Worm (Caenorhabditis elegans) whole organism, L1 larva: ENCODE data around the gene fbxa-37.

Experiments used
- C04F5.9 ChIP-seq: sonication (generic microtip); optimal IDR thresholded peaks from 2 replicates; lab custom pipeline; 2016; ENCODE audit warnings: missing genetic modification characterization, missing compliant biosample characterization
- C16A3.4 ChIP-seq: fragments of 150-350 bp; optimal IDR thresholded peaks from 2 replicates; lab custom pipeline; 2014; ENCODE audit warnings: missing biosample characterization, missing genetic modification characterization
- F16B12.6 ChIP-seq: fragments of 150-350 bp; optimal IDR thresholded peaks from 2 replicates; lab custom pipeline; 2014; ENCODE audit warnings: missing biosample characterization, missing genetic modification characterization
- aha-1 ChIP-seq: fragments of 150-350 bp; optimal IDR thresholded peaks from 2 replicates; lab custom pipeline; 2014; ENCODE audit warnings: missing biosample characterization, missing genetic modification characterization
- alr-1 ChIP-seq: fragments of 200-800 bp; sonication (Bioruptor generic); optimal IDR thresholded peaks from 2 replicates; lab custom pipeline; 2018; ENCODE audit warnings: borderline replicate concordance, mild to moderate bottlenecking, missing genetic modification characterization, missing compliant biosample characterization
- aly-2 ChIP-seq: fragments of 150-350 bp; optimal IDR thresholded peaks from 2 replicates; lab custom pipeline; 2014; ENCODE audit warnings: missing biosample characterization, missing genetic modification characterization
- ama-1 ChIP-seq: fragments of 150-350 bp; optimal IDR thresholded peaks from 2 replicates; lab custom pipeline; 2014
- blmp-1 ChIP-seq: fragments of 150-350 bp; optimal IDR thresholded peaks from 2 replicates; lab custom pipeline; 2014; ENCODE audit warnings: missing biosample characterization, missing genetic modification characterization
- ceh-8 ChIP-seq: fragments of 200-800 bp; sonication (Bioruptor generic); optimal IDR thresholded peaks from 2 replicates; lab custom pipeline; 2018; ENCODE audit warnings: mild to moderate bottlenecking, missing genetic modification characterization, moderate library complexity, missing compliant biosample characterization
- ceh-82 ChIP-seq, 3 experiments: fragments of 150-350 bp in 1 of 3; sonication (generic microtip) in 2 of 3; optimal IDR thresholded peaks; 2 replicates each; lab custom pipeline; 2014 to 2017; ENCODE audit warnings: missing biosample characterization in 3 of 3, missing genetic modification characterization in 3 of 3
- ceh-88 ChIP-seq: fragments of 200-800 bp; sonication (Bioruptor generic); IDR thresholded peaks from 2 replicates; pipeline ENCODE4 v1.3.6; 2022; ENCODE audit warnings: missing genetic modification characterization, missing compliant biosample characterization
- efl-1 ChIP-seq, 4 experiments: fragments of 150-350 bp; optimal IDR thresholded peaks in 3 of 4; peaks in 1 of 4; 1 replicate in 1 of 4; 2 replicates in 3 of 4; lab custom pipeline; 2014; ENCODE audit warnings: missing biosample characterization in 2 of 4, missing genetic modification characterization in 2 of 4, missing genetic modification reagents in 2 of 4
- efl-3 ChIP-seq: fragments of 200-800 bp; sonication (Bioruptor generic); optimal IDR thresholded peaks from 2 replicates; lab custom pipeline; 2018; ENCODE audit warnings: mild to moderate bottlenecking, missing genetic modification characterization, missing compliant biosample characterization
- egl-13 ChIP-seq: sonication (generic microtip); optimal IDR thresholded peaks from 2 replicates; lab custom pipeline; 2016; ENCODE audit warnings: missing genotype, missing genetic modification reagents, missing genetic modification characterization, missing compliant biosample characterization
- elt-2 ChIP-seq: sonication (generic microtip); optimal IDR thresholded peaks from 2 replicates; lab custom pipeline; 2016; ENCODE audit warnings: missing genetic modification characterization, mild to moderate bottlenecking, inconsistent platforms, missing compliant biosample characterization, missing genetic modification reagents
- ets-5 ChIP-seq: fragments of 200-800 bp; sonication (Bioruptor generic); IDR thresholded peaks from 2 replicates; pipeline ENCODE4 v1.3.6; 2022; ENCODE audit warnings: missing genetic modification characterization, missing compliant biosample characterization
- fkh-4 ChIP-seq: sonication (generic microtip); optimal IDR thresholded peaks from 2 replicates; lab custom pipeline; 2016; ENCODE audit warnings: missing compliant biosample characterization, missing genetic modification characterization, borderline replicate concordance
- fkh-8 ChIP-seq: sonication (generic microtip); optimal IDR thresholded peaks from 2 replicates; lab custom pipeline; 2016; ENCODE audit warnings: mild to moderate bottlenecking, missing genetic modification characterization, missing compliant biosample characterization
- fos-1 ChIP-seq: fragments of 150-350 bp; optimal IDR thresholded peaks from 2 replicates; lab custom pipeline; 2014; ENCODE audit warnings: missing biosample characterization, missing genetic modification characterization
- hlh-17 ChIP-seq: fragments of 200-800 bp; sonication (Bioruptor generic); optimal IDR thresholded peaks from 2 replicates; lab custom pipeline; 2018; ENCODE audit warnings: missing genetic modification characterization, mild to moderate bottlenecking, missing compliant biosample characterization, moderate library complexity, borderline replicate concordance
- irx-1 ChIP-seq: sonication (generic microtip); optimal IDR thresholded peaks from 2 replicates; lab custom pipeline; 2016; ENCODE audit warnings: missing genetic modification characterization, missing compliant biosample characterization
- isw-1 ChIP-seq: fragments of 200-800 bp; sonication (Bioruptor generic); IDR thresholded peaks from 2 replicates; pipeline ENCODE4 v1.3.6; 2022; ENCODE audit warnings: missing genetic modification characterization, missing compliant biosample characterization
- jun-1 ChIP-seq: fragments of 150-350 bp; optimal IDR thresholded peaks from 2 replicates; lab custom pipeline; 2014; ENCODE audit warnings: missing biosample characterization, missing genetic modification reagents, missing genetic modification characterization
- lin-13 ChIP-seq: fragments of 150-350 bp; optimal IDR thresholded peaks from 2 replicates; lab custom pipeline; 2014; ENCODE audit warnings: missing biosample characterization, missing genetic modification reagents, missing genetic modification characterization
- lir-3 ChIP-seq: sonication (generic microtip); optimal IDR thresholded peaks from 2 replicates; lab custom pipeline; 2016; ENCODE audit warnings: mild to moderate bottlenecking, missing genetic modification characterization, moderate library complexity, missing compliant biosample characterization; ENCODE audit not compliant: poor library complexity
- lsy-2 ChIP-seq, 2 experiments: fragments of 150-350 bp; optimal IDR thresholded peaks; 2 replicates each; lab custom pipeline; 2014; ENCODE audit warnings: missing biosample characterization in 2 of 2, missing genetic modification characterization in 2 of 2
- mab-9 ChIP-seq: fragments of 200-800 bp; sonication (Bioruptor generic); IDR thresholded peaks from 2 replicates; pipeline ENCODE4 v1.3.6; 2022; ENCODE audit warnings: missing genetic modification reagents, missing genetic modification characterization, missing compliant biosample characterization
- nhr-11 ChIP-seq: fragments of 150-350 bp; optimal IDR thresholded peaks from 2 replicates; lab custom pipeline; 2014; ENCODE audit warnings: missing biosample characterization, missing genetic modification characterization
- nhr-12 ChIP-seq: sonication (generic microtip); optimal IDR thresholded peaks from 2 replicates; lab custom pipeline; 2017; ENCODE audit warnings: missing biosample characterization, missing genetic modification characterization
- nhr-19 ChIP-seq: fragments of 200-800 bp; sonication (Bioruptor generic); conservative IDR thresholded peaks from 2 replicates; pipeline ENCODE4 v1.3.6; 2022; ENCODE audit warnings: missing genetic modification characterization, missing compliant biosample characterization
- nhr-20 ChIP-seq: sonication (generic microtip); optimal IDR thresholded peaks from 2 replicates; lab custom pipeline; 2016; ENCODE audit warnings: mild to moderate bottlenecking, missing genetic modification characterization, missing compliant biosample characterization
- nhr-237 ChIP-seq: fragments of 150-350 bp; optimal IDR thresholded peaks from 2 replicates; lab custom pipeline; 2014; ENCODE audit warnings: missing biosample characterization, missing genetic modification characterization
- nhr-28 ChIP-seq: fragments of 150-350 bp; optimal IDR thresholded peaks from 2 replicates; lab custom pipeline; 2014; ENCODE audit warnings: missing biosample characterization, missing genetic modification characterization
- nhr-47 ChIP-seq: sonication (generic microtip); optimal IDR thresholded peaks from 2 replicates; lab custom pipeline; 2016; ENCODE audit warnings: mild to moderate bottlenecking, missing genetic modification characterization, moderate library complexity, missing compliant biosample characterization
- nhr-76 ChIP-seq: sonication (generic microtip); optimal IDR thresholded peaks from 2 replicates; lab custom pipeline; 2017; ENCODE audit warnings: missing biosample characterization, missing genetic modification characterization
- nhr-84 ChIP-seq: sonication (generic microtip); optimal IDR thresholded peaks from 2 replicates; lab custom pipeline; 2017; ENCODE audit warnings: missing biosample characterization, missing genetic modification characterization
- nhr-85 ChIP-seq: sonication (generic microtip); peaks from one replicate; lab custom pipeline; 2016; ENCODE audit warnings: missing genetic modification characterization, inconsistent platforms, missing compliant biosample characterization
- nhr-90 ChIP-seq: sonication (generic microtip); optimal IDR thresholded peaks from 2 replicates; lab custom pipeline; 2016; ENCODE audit warnings: mild to moderate bottlenecking, missing genetic modification characterization, missing compliant biosample characterization; ENCODE audit not compliant: poor library complexity
- pax-3 ChIP-seq: fragments of 200-800 bp; sonication (Bioruptor generic); optimal IDR thresholded peaks from 2 replicates; lab custom pipeline; 2018; ENCODE audit warnings: mild to moderate bottlenecking, missing genetic modification characterization, moderate library complexity, missing compliant biosample characterization
- snpc-4 ChIP-seq: fragments of 150-350 bp; optimal IDR thresholded peaks from 2 replicates; lab custom pipeline; 2014; ENCODE audit warnings: missing biosample characterization, missing genetic modification characterization
- snu-23 ChIP-seq: sonication (generic microtip); optimal IDR thresholded peaks from 2 replicates; lab custom pipeline; 2016; ENCODE audit warnings: missing genetic modification characterization, missing compliant biosample characterization
- sox-4 ChIP-seq: sonication (generic microtip); optimal IDR thresholded peaks from 2 replicates; lab custom pipeline; 2016; ENCODE audit warnings: missing genetic modification characterization, missing compliant biosample characterization
- sup-37 ChIP-seq: fragments of 200-800 bp; sonication (Bioruptor generic); optimal IDR thresholded peaks from 2 replicates; lab custom pipeline; 2018; ENCODE audit warnings: mild to moderate bottlenecking, missing genetic modification characterization, missing compliant biosample characterization
- tbx-2 ChIP-seq: sonication (generic microtip); optimal IDR thresholded peaks from 2 replicates; lab custom pipeline; 2016; ENCODE audit warnings: missing genetic modification characterization, missing compliant biosample characterization
- unc-30 ChIP-seq: sonication (generic microtip); optimal IDR thresholded peaks from 2 replicates; lab custom pipeline; 2017; ENCODE audit warnings: missing biosample characterization, missing genetic modification characterization
- zag-1 ChIP-seq: fragments of 150-350 bp; optimal IDR thresholded peaks from 2 replicates; lab custom pipeline; 2014; ENCODE audit warnings: missing biosample characterization, missing genetic modification characterization
- zip-4 ChIP-seq: fragments of 200-800 bp; sonication (Bioruptor generic); optimal IDR thresholded peaks from 2 replicates; lab custom pipeline; 2018; ENCODE audit warnings: mild to moderate bottlenecking, missing genetic modification characterization, moderate library complexity, missing compliant biosample characterization
- ztf-11 ChIP-seq, 2 experiments: sonication (generic microtip); optimal IDR thresholded peaks; 2 replicates each; lab custom pipeline; 2016 to 2017; ENCODE audit warnings: missing genetic modification characterization in 2 of 2, missing biosample characterization in 1 of 2, missing compliant biosample characterization in 1 of 2

Gene fbxa-37

ce11 chrIII:1249111-1249583 lies 35.6 kb upstream of the fbxa-37 start, which contains the start of the genes fbxa-76 and fbxa-77 (continued):
- TF ChIP-seq fos-1 = no peak
- no peak for TF ChIP-seq ceh-82 (tag; optimal IDR thresholded peaks at IDR 0.05; lab: Kevin White, UChicago)
- no peak for TF ChIP-seq mab-9 (GFP tag; lab: Robert Waterston, UW)
- no peak for TF ChIP-seq nhr-85 (tag; lab: Kevin White, UChicago)
- peak; percentile 17 for TF ChIP-seq C16A3.4 (tag; lab: Kevin White, UChicago)
- no peak for TF ChIP-seq nhr-28 (tag; lab: Kevin White, UChicago)
- TF ChIP-seq aly-2 (tag; lab: Kevin White, UChicago) = no peak
- no peak for TF ChIP-seq alr-1
- no peak for TF ChIP-seq unc-30 (tag; lab: Kevin White, UChicago)
- TF ChIP-seq F16B12.6 = peak; percentile 67
- peak in 1 of 2 experiments; percentile 64 for TF ChIP-seq lsy-2 (tag; optimal IDR thresholded peaks at IDR 0.05; lab: Kevin White, UChicago)
- no peak for TF ChIP-seq lir-3 (tag; lab: Kevin White, UChicago)
- TF ChIP-seq nhr-19 (GFP tag; lab: Robert Waterston, UW) = no peak
- peak; percentile 57 to 67 for TF ChIP-seq efl-1 (optimal IDR thresholded peaks at IDR 0.05; lab: Kevin White, UChicago)
- peak; percentile 41 to 84 for TF ChIP-seq efl-1 (GFP tag; optimal IDR thresholded peaks at IDR 0.05 in 1 of 2; lab: Kevin White, UChicago)
- TF ChIP-seq ceh-88 (GFP tag; lab: Robert Waterston, UW) = no peak
- TF ChIP-seq sox-4 (tag; lab: Kevin White, UChicago) = no peak
- TF ChIP-seq nhr-76 (tag; lab: Kevin White, UChicago) = no peak
- TF ChIP-seq ceh-8 (GFP tag; lab: Kevin White, UChicago) = no peak
- no peak for TF ChIP-seq lin-13
- no peak for TF ChIP-seq egl-13 (tag; lab: Kevin White, UChicago)
- TF ChIP-seq snu-23 (GFP tag; lab: Kevin White, UChicago) = peak; percentile 50
- TF ChIP-seq nhr-47 (tag; lab: Kevin White, UChicago) = no peak
- no peak for TF ChIP-seq hlh-17 (GFP tag; lab: Kevin White, UChicago)
- no peak for TF ChIP-seq isw-1
- TF ChIP-seq aha-1 (tag; lab: Kevin White, UChicago) = no peak
- TF ChIP-seq nhr-237 (tag; lab: Kevin White, UChicago) = no peak
- TF ChIP-seq fkh-4 = no peak
- TF ChIP-seq ama-1 (lab: Kevin White, UChicago) = no peak
- TF ChIP-seq zag-1 = no peak
- no peak for TF ChIP-seq C04F5.9
- no peak for TF ChIP-seq zip-4 (GFP tag; lab: Kevin White, UChicago)
- peak; percentile 31 for TF ChIP-seq blmp-1 (tag; lab: Kevin White, UChicago)
- TF ChIP-seq elt-2 (tag; lab: Kevin White, UChicago) = peak; percentile 5
- no peak for TF ChIP-seq fkh-8 (tag; lab: Kevin White, UChicago)
- TF ChIP-seq ztf-11 (tag; optimal IDR thresholded peaks at IDR 0.05; lab: Kevin White, UChicago) = no peak
- no peak for TF ChIP-seq snpc-4
- peak; percentile 6 for TF ChIP-seq nhr-20 (tag; lab: Kevin White, UChicago)
- TF ChIP-seq nhr-84 (tag; lab: Kevin White, UChicago) = no peak
- no peak for TF ChIP-seq sup-37
- TF ChIP-seq nhr-11 (tag; lab: Kevin White, UChicago) = no peak
- no peak for TF ChIP-seq jun-1
- no peak for TF ChIP-seq ets-5 (GFP tag; lab: Robert Waterston, UW)
- TF ChIP-seq nhr-90 = no peak
- no peak for TF ChIP-seq irx-1
- no peak for TF ChIP-seq nhr-12 (tag; lab: Kevin White, UChicago)
- no peak for TF ChIP-seq tbx-2
- TF ChIP-seq efl-3 (GFP tag; lab: Kevin White, UChicago) = no peak
- TF ChIP-seq pax-3 (tag; lab: Kevin White, UChicago) = no peak
